Fruit fly (Drosophila melanogaster): ENCODE results near the gene CG5953.
A peak's percentile ranks its signal among the peaks of the same experiment; 100 is the strongest.

DNA sequence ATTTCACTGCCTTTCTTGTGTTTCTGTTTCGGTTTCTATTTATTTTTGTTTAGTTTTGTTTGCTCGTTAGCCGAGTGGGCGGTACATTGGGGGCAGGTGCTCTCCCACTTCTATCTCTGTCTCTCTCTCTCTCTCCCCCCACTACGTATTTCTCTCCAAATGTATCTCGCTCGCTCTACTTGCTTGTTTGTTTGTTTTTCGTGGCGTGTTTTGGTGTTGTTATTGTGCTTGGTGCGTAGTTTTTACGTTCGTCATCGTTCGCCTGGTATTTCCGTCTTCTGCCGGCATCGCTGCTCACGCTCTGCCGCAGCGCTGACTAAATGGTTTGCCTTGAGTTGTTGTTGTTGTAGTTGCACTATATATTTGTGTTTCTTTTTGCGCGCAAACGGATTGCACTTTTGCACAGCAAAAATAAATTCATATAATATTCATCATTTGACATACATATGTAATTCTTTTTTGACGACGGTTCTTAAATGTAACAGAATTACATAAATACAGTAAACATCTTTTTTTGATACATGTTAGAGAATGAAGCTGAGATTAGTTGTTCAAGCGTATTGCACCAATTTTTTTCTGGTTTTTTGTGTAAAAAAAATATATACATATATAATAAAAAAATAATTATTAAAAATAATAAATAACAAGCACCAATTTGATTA, 1.6 kb upstream of the CG5953 start:
- no peak for TF ChIP-seq crp (GFP tag; optimal IDR thresholded peaks at IDR 0.05)
- TF ChIP-seq kah (GFP tag; optimal IDR thresholded peaks at IDR 0.05) = peak; percentile 64
- TF ChIP-seq Neu2 (GFP tag; optimal IDR thresholded peaks at IDR 0.05; ENCODE audit: borderline replicate concordance) = no peak
- peak; percentile 21 for TF ChIP-seq CG10431 (GFP tag; optimal IDR thresholded peaks at IDR 0.05)
- TF ChIP-seq Sox102F (GFP tag; optimal IDR thresholded peaks at IDR 0.05) = no peak
- TF ChIP-seq al (GFP tag; IDR thresholded peaks at IDR 0.05) = no peak
- TF ChIP-seq NfI (GFP tag; optimal IDR thresholded peaks at IDR 0.05) = peak; percentile 23
- TF ChIP-seq lmd (GFP tag; IDR thresholded peaks at IDR 0.05) = no peak
- TF ChIP-seq CG8478 (optimal IDR thresholded peaks at IDR 0.05) = no peak
- TF ChIP-seq usp (GFP tag; optimal IDR thresholded peaks at IDR 0.05) = no peak
- no peak for TF ChIP-seq mam (GFP tag; optimal IDR thresholded peaks at IDR 0.05)
